In genomic region chr3L:17050661-17051452, dm6 we compare ENCODE assay signal across 5 fruit fly cellular contexts.
TF ChIP-seq lines count a peak whose summit lies in the region.

No protein-coding gene starts in this region.

- no peak for TF ChIP-seq CTCF in whole organism, embryonic (GFP tag; optimal IDR thresholded peaks at IDR 0.05; lab: Kevin White, UChicago)

TF ChIP-seq in whole organism, adult, 20 proteins besides CTCF, POLR2A, EP300 and RAD21:
- peak; percentile 74 for TF ChIP-seq tj (GFP tag; optimal IDR thresholded peaks at IDR 0.05; lab: Kevin White, UChicago)
- no peak for TF ChIP-seq CG7045 (GFP tag; optimal IDR thresholded peaks at IDR 0.05; lab: Kevin White, UChicago)
- peak; percentile 33 for TF ChIP-seq kay (GFP tag; lab: Kevin White, UChicago; ENCODE audit: borderline replicate concordance)
- peak; percentile 98 for TF ChIP-seq CG14711 (tag; optimal IDR thresholded peaks at IDR 0.05; lab: Kevin White, UChicago)
- peak; percentile 23 for TF ChIP-seq Mnt (GFP tag; optimal IDR thresholded peaks at IDR 0.05; lab: Kevin White, UChicago)

TF ChIP-seq in whole organism, embryonic, 481 proteins besides CTCF, POLR2A, EP300 and RAD21 (continues in another document):
- TF ChIP-seq YL-1 (GFP tag; optimal IDR thresholded peaks at IDR 0.05; lab: Kevin White, UChicago) (peak; percentile 45), trem (tag; optimal IDR thresholded peaks at IDR 0.05; lab: Kevin White, UChicago) (peak; percentile 28), E2f2 (GFP tag; IDR thresholded peaks at IDR 0.05; lab: Robert Waterston, UW) (peak; percentile 91), MBD-R2 (GFP tag; IDR thresholded peaks at IDR 0.05; lab: Robert Waterston, UW) (peak; percentile 58; the same call in 1 of the 2 replicates), CG3995 (GFP tag; optimal IDR thresholded peaks at IDR 0.05; lab: Kevin White, UChicago) (no peak), CG9437 (GFP tag; optimal IDR thresholded peaks at IDR 0.05; lab: Kevin White, UChicago) (no peak), chm (GFP tag; IDR thresholded peaks at IDR 0.05; lab: Robert Waterston, UW) (no peak), maf-S (GFP tag; optimal IDR thresholded peaks at IDR 0.05; lab: Kevin White, UChicago) (no peak), CG2875 (GFP tag; optimal IDR thresholded peaks at IDR 0.05; lab: Kevin White, UChicago) (no peak), CG17186 (GFP tag; optimal IDR thresholded peaks at IDR 0.05; lab: Kevin White, UChicago) (peak; percentile 97), Dp (GFP tag; optimal IDR thresholded peaks at IDR 0.05; lab: Kevin White, UChicago) (peak; percentile 84), MESR4 (GFP tag; optimal IDR thresholded peaks at IDR 0.05; lab: Kevin White, UChicago) (peak; percentile 75), ewg (GFP tag; optimal IDR thresholded peaks at IDR 0.05; lab: Kevin White, UChicago) (peak; percentile 83), CG10321 (GFP tag; IDR thresholded peaks at IDR 0.05; lab: Robert Waterston, UW) (no peak), Spps (tag; optimal IDR thresholded peaks at IDR 0.05; lab: Kevin White, UChicago) (no peak), lbe (GFP tag; optimal IDR thresholded peaks at IDR 0.05; lab: Kevin White, UChicago) (no peak), CG15601 (tag; optimal IDR thresholded peaks at IDR 0.05; lab: Kevin White, UChicago) (peak; percentile 99), trh (GFP tag; optimal IDR thresholded peaks at IDR 0.05; lab: Kevin White, UChicago) (no peak), CG4707 (GFP tag; optimal IDR thresholded peaks at IDR 0.05; lab: Kevin White, UChicago) (no peak), Hr51 (GFP tag; optimal IDR thresholded peaks at IDR 0.05; lab: Kevin White, UChicago) (no peak), Nf-YB (GFP tag; optimal IDR thresholded peaks at IDR 0.05; lab: Kevin White, UChicago) (no peak), CG13123 (GFP tag; optimal IDR thresholded peaks at IDR 0.05; lab: Kevin White, UChicago) (no peak)

TF ChIP-seq in whole organism, prepupa, 60 proteins besides CTCF, POLR2A, EP300 and RAD21:
- peak; percentile 4 for TF ChIP-seq cyc (GFP tag; optimal IDR thresholded peaks at IDR 0.05; lab: Kevin White, UChicago)
- no peak for TF ChIP-seq achi (GFP tag; optimal IDR thresholded peaks at IDR 0.05; lab: Kevin White, UChicago)
- peak; percentile 3 for TF ChIP-seq fkh (GFP tag; optimal IDR thresholded peaks at IDR 0.05; lab: Kevin White, UChicago)
- TF ChIP-seq Sox14 (GFP tag; optimal IDR thresholded peaks at IDR 0.05; lab: Kevin White, UChicago) = peak; percentile 14
- TF ChIP-seq CG6854 (GFP tag; optimal IDR thresholded peaks at IDR 0.05; lab: Kevin White, UChicago) = peak; percentile 32
- no peak for TF ChIP-seq acj6 (GFP tag; optimal IDR thresholded peaks at IDR 0.05; lab: Kevin White, UChicago)
- peak; percentile 4 for TF ChIP-seq CG3919 (GFP tag; optimal IDR thresholded peaks at IDR 0.05; lab: Kevin White, UChicago)
- TF ChIP-seq Eip78C (GFP tag; lab: Kevin White, UChicago) = peak; percentile 19
- TF ChIP-seq CG32006 (GFP tag; optimal IDR thresholded peaks at IDR 0.05; lab: Kevin White, UChicago) = no peak
- TF ChIP-seq topi (GFP tag; optimal IDR thresholded peaks at IDR 0.05; lab: Kevin White, UChicago) = no peak
TF ChIP-seq in whole organism, prepupa: peak in this region for 6.

TF ChIP-seq in whole organism, pupa, 21 proteins besides CTCF, POLR2A, EP300 and RAD21:
- TF ChIP-seq rn (GFP tag; IDR thresholded peaks at IDR 0.05; lab: Robert Waterston, UW) (no peak), Ets98B (GFP tag; IDR thresholded peaks at IDR 0.05; lab: Robert Waterston, UW) (0 out of 2 replicates have a peak, but pooled peaks have one; percentile 6), CG32121 (GFP tag; IDR thresholded peaks at IDR 0.05; lab: Robert Waterston, UW) (no peak), CG8159 (tag; optimal IDR thresholded peaks at IDR 0.05; lab: Kevin White, UChicago) (no peak), CG9948 (tag; optimal IDR thresholded peaks at IDR 0.05; lab: Kevin White, UChicago) (no peak), CG12605 (GFP tag; IDR thresholded peaks at IDR 0.05; lab: Robert Waterston, UW) (no peak)

TF ChIP-seq in whole organism, wandering third instar larva, 38 proteins besides CTCF, POLR2A, EP300 and RAD21:
- TF ChIP-seq Abd-B (GFP tag; optimal IDR thresholded peaks at IDR 0.05; lab: Kevin White, UChicago) = no peak
- TF ChIP-seq tai (GFP tag; optimal IDR thresholded peaks at IDR 0.05; lab: Kevin White, UChicago) = peak; percentile 52
- TF ChIP-seq Hnf4 (GFP tag; optimal IDR thresholded peaks at IDR 0.05; lab: Kevin White, UChicago) = peak; percentile 1
- TF ChIP-seq rgr (GFP tag; optimal IDR thresholded peaks at IDR 0.05; lab: Kevin White, UChicago) = peak; percentile 11
- peak; percentile 7 for TF ChIP-seq Myc (optimal IDR thresholded peaks at IDR 0.05; lab: Kevin White, UChicago)
